Worm (Caenorhabditis elegans) whole organism, early embryonic: ENCODE data around the gene fbxa-211.

ENCODE experiments used
- B0310.2 ChIP-seq: sonication (generic microtip); optimal IDR thresholded peaks from 2 replicates; lab custom pipeline; 2016; ENCODE audit warnings: mild to moderate bottlenecking, missing genetic modification characterization, missing compliant biosample characterization
- ama-1 ChIP-seq: fragments of 150-350 bp; optimal IDR thresholded peaks from 2 replicates; lab custom pipeline; 2014
- ets-7 ChIP-seq: sonication (generic microtip); optimal IDR thresholded peaks from 2 replicates; lab custom pipeline; 2016; ENCODE audit warnings: missing genotype, missing genetic modification characterization, missing compliant biosample characterization
- flt-1 ChIP-seq: fragments of 200-800 bp; sonication (Bioruptor generic); IDR thresholded peaks from 2 replicates; pipeline ENCODE4 v1.3.6; 2022; ENCODE audit warnings: missing genetic modification characterization, missing compliant biosample characterization
- hnd-1 ChIP-seq: sonication (generic microtip); optimal IDR thresholded peaks from 2 replicates; lab custom pipeline; 2016; ENCODE audit warnings: missing genetic modification characterization, missing compliant biosample characterization
- sea-1 ChIP-seq: fragments of 200-800 bp; sonication (Bioruptor generic); conservative IDR thresholded peaks from 2 replicates; pipeline ENCODE4 v1.3.6; 2022; ENCODE audit warnings: missing genetic modification characterization, missing compliant biosample characterization

- TF ChIP-seq ama-1 (lab: Kevin White, UChicago), result no peak
- no peak for TF ChIP-seq ets-7 (tag; lab: Kevin White, UChicago)
- no peak for TF ChIP-seq flt-1 (GFP tag; lab: Robert Waterston, UW)
- no peak for TF ChIP-seq hnd-1 (tag; lab: Kevin White, UChicago)
- TF ChIP-seq B0310.2 (tag; lab: Kevin White, UChicago), result no peak
- no peak for TF ChIP-seq sea-1 (GFP tag; lab: Robert Waterston, UW)
These were observed 15.2 kb downstream of the fbxa-211 start, which contains the start of gene Y37H2A.13 for ce11 chrV:18142549-18142948.
